Worm (Caenorhabditis elegans) whole organism, L4 larva: ENCODE data around the gene fbxb-16.

ENCODE experiments used
- F37D6.2 ChIP-seq: sonication (generic microtip); optimal IDR thresholded peaks from 2 replicates; lab custom pipeline; 2016; ENCODE audit warnings: mild to moderate bottlenecking, missing genetic modification characterization, missing compliant biosample characterization
- Y75B8A.6 ChIP-seq: fragments of 200-800 bp; sonication (Bioruptor generic); IDR thresholded peaks from 2 replicates; pipeline ENCODE4 v1.3.6; 2022; ENCODE audit warnings: missing genetic modification reagents, missing genetic modification characterization, missing compliant biosample characterization
- ama-1 ChIP-seq: fragments of 150-350 bp; optimal IDR thresholded peaks from 2 replicates; lab custom pipeline; 2014; ENCODE audit warnings: inconsistent platforms, mixed read lengths
- daf-12 ChIP-seq: fragments of 150-350 bp; optimal IDR thresholded peaks from 2 replicates; lab custom pipeline; 2014; ENCODE audit warnings: missing biosample characterization, missing genetic modification reagents, missing genetic modification characterization
- hlh-30 ChIP-seq: sonication (generic microtip); optimal IDR thresholded peaks from 2 replicates; lab custom pipeline; 2017; ENCODE audit warnings: antibody characterized with exemption, mild to moderate bottlenecking, missing genetic modification characterization, missing compliant biosample characterization; ENCODE audit not compliant: insufficient read depth
- lir-3 ChIP-seq: sonication (generic microtip); optimal IDR thresholded peaks from 2 replicates; lab custom pipeline; 2016; ENCODE audit warnings: mild to moderate bottlenecking, missing genetic modification characterization, missing compliant biosample characterization
- mdl-1 ChIP-seq, 2 experiments: fragments of 150-350 bp in 1 of 2; sonication (generic microtip) in 1 of 2; optimal IDR thresholded peaks; 2 replicates each; lab custom pipeline; 2014 to 2017; ENCODE audit warnings: missing biosample characterization in 2 of 2, missing genetic modification characterization in 2 of 2
- nhr-76 ChIP-seq: fragments of 150-350 bp; optimal IDR thresholded peaks from 2 replicates; lab custom pipeline; 2014; ENCODE audit warnings: missing biosample characterization, missing genetic modification characterization
- pha-4 ChIP-seq, 2 experiments: fragments of 150-350 bp in 1 of 2; fragments of 200-800 bp in 1 of 2; sonication (Bioruptor generic) in 1 of 2; IDR thresholded peaks in 1 of 2; optimal IDR thresholded peaks in 1 of 2; 2 replicates each; pipeline versions ENCODE4 v1.3.6 to Lab custom; 2014 to 2022; ENCODE audit warnings: missing genetic modification characterization in 2 of 2, missing genetic modification reagents in 2 of 2, missing biosample characterization in 1 of 2, missing compliant biosample characterization in 1 of 2
- spr-3 ChIP-seq: fragments of 200-800 bp; sonication (Bioruptor generic); optimal IDR thresholded peaks from 2 replicates; lab custom pipeline; 2018; ENCODE audit warnings: mild to moderate bottlenecking, missing genetic modification characterization, missing compliant biosample characterization
- unc-62 ChIP-seq, 3 experiments: fragments of 150-350 bp in 1 of 3; sonication (generic microtip); optimal IDR thresholded peaks in 2 of 3; peaks in 1 of 3; 1 replicate in 1 of 3; 2 replicates in 2 of 3; lab custom pipeline; 2014 to 2017; ENCODE audit warnings: missing biosample characterization in 3 of 3, missing genetic modification characterization in 3 of 3, missing genetic modification reagents in 3 of 3, missing genotype in 1 of 3

DNA sequence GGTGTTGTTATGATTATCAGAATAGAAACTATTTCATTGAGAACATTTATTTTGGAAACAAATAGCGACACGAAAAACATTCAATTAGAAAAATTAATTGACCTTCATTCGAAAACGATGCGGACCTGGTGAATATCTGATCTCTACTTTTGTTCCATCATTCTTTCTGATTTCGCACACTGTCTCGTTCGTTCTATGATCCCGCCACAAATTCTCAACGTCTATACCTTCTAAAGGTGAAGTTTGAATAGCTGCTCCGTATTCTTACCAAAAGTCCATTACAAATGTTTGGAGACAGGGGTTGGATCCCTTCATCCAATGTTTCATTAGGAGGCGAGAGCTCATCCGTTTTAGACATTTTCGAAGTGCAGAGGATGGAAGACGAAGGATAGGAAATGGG is at the start of gene fbxb-16:
- TF ChIP-seq hlh-30 (tag; lab: Kevin White, UChicago) (no peak), F37D6.2 (tag; lab: Kevin White, UChicago) (no peak), spr-3 (GFP tag; lab: Kevin White, UChicago) (no peak), daf-12 (tag; lab: Kevin White, UChicago) (no peak), lir-3 (tag; lab: Kevin White, UChicago) (no peak), mdl-1 (tag; optimal IDR thresholded peaks at IDR 0.05; lab: Kevin White, UChicago) (no peak), Y75B8A.6 (GFP tag; lab: Robert Waterston, UW) (no peak), pha-4 (GFP tag; IDR thresholded peaks at IDR 0.05; lab: Robert Waterston, UW) (no peak), pha-4 (tag; optimal IDR thresholded peaks at IDR 0.05; lab: Kevin White, UChicago) (no peak), ama-1 (lab: Kevin White, UChicago) (no peak), unc-62 (GFP tag; optimal IDR thresholded peaks at IDR 0.05 in 1 of 2; lab: Kevin White, UChicago) (no peak), unc-62 (tag; optimal IDR thresholded peaks at IDR 0.05; lab: Kevin White, UChicago) (no peak), nhr-76 (tag; lab: Kevin White, UChicago) (no peak)
